Worm (Caenorhabditis elegans): ENCODE data around the gene ifb-2.

Gene ifb-2

DNA sequence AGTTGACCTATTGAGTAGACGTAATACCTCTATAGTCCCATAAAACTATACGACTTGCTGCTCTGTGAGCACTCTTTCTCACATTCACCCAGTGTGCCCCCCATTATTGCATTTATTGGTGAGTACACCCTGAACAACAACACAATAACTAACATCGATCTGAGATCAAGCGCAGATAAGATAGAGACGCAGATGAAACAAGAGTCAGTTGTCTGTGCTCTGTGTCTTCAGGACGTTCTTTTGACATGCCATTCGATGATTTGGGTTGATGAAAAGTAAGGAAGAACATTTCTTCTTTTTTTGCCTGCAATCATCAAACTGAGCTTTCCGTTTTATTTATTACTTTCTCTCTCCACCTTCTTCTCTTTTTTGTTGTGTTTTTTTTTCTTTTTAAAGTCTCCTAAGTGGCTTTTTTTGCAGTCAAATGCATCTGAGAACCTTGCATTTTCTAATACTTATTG lies 40.4 kb downstream of the ifb-2 start, which contains the start of gene lect-2:
Gene lect-2 (plus strand): TSS at position 411 of the 461 bp plus-strand sequence.
- TF ChIP-seq unc-55 (GFP tag; optimal IDR thresholded peaks at IDR 0.05) (peak; percentile 35), fkh-6 (tag; optimal IDR thresholded peaks at IDR 0.05) (no peak)

DNA sequence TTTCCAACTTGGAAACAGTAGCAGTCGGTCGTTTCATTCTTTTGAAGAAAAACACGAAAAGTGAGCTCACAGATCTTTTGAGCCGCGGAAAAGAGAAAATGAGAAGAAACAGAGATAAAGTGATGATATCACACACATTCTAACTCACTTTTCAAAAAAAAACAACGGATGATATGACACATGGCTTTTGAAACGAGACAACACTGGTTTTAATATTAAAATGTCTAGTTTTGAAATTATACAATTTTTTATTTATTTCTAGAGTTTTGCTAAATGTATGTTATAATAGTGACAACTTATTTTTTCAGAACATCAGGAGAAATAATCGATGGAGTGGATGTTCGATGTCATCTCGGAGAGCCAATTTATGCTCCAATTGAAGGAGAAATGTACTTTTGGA lies 42.5 kb downstream of the ifb-2 start, which contains the start of gene K05F1.14:
Gene K05F1.14 (minus strand): TSS at position 101 of the 400 bp plus-strand sequence.
- TF ChIP-seq rnt-1 (tag; optimal IDR thresholded peaks at IDR 0.05) (no peak), ceh-9 (tag; optimal IDR thresholded peaks at IDR 0.05) (no peak), T23F11.4 (GFP tag; optimal IDR thresholded peaks at IDR 0.05) (no peak)

DNA sequence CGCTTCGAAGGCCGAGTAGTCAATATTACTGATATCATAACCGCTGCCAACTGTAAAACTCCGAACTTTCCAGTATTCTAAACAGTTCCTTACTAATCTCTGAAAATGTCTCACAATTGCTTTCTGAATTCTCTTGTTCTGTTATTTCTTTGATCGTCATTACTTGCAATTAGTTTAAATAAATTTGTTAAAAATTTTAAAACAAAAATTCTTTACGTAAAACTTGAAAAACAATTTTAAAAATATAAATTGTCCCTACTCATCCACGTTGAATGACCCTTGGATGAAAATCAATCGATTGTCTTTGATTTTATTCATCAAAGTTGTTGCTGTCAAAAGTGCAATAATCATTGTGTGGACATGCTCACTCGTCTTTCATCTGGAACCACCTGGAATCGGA lies 44.2 kb downstream of the ifb-2 start, which contains the start of gene acdh-8:
Gene acdh-8 (plus strand): TSS at position 301 of the 400 bp plus-strand sequence.
- TF ChIP-seq ttx-3 (tag; optimal IDR thresholded peaks at IDR 0.05) (no peak), sox-2 (GFP tag; IDR thresholded peaks at IDR 0.05) (no peak), unc-42 (tag; optimal IDR thresholded peaks at IDR 0.05) (no peak), pax-1 (tag; optimal IDR thresholded peaks at IDR 0.05) (no peak), unc-86 (tag; optimal IDR thresholded peaks at IDR 0.05) (no peak), pros-1 (tag; optimal IDR thresholded peaks at IDR 0.05) (no peak), pat-9 (tag; optimal IDR thresholded peaks at IDR 0.05) (no peak), ceh-34 (tag; optimal IDR thresholded peaks at IDR 0.05) (no peak), ceh-30 (tag; optimal IDR thresholded peaks at IDR 0.05) (no peak), elt-4 (tag; optimal IDR thresholded peaks at IDR 0.05) (no peak), eyg-1 (tag; optimal IDR thresholded peaks at IDR 0.05) (no peak), mec-3 (tag; optimal IDR thresholded peaks at IDR 0.05; ENCODE audit: borderline replicate concordance) (no peak), che-1 (tag; optimal IDR thresholded peaks at IDR 0.05) (no peak), dmd-4 (tag; optimal IDR thresholded peaks at IDR 0.05; ENCODE audit: borderline replicate concordance) (no peak), madf-2 (tag; optimal IDR thresholded peaks at IDR 0.05) (no peak), Y22D7AL.16 (tag; optimal IDR thresholded peaks at IDR 0.05) (no peak), nhr-11 (tag; optimal IDR thresholded peaks at IDR 0.05) (no peak), ref-2 (tag; optimal IDR thresholded peaks at IDR 0.05) (no peak), sdc-2 (tag; optimal IDR thresholded peaks at IDR 0.05) (no peak), ets-4 (tag; optimal IDR thresholded peaks at IDR 0.05) (no peak)

ce11 chrII:5797348-5797977 lies 47.5 kb downstream of the ifb-2 start, which contains the start of the genes msp-63 and msp-142:
Gene msp-63, minus strand, starts transcription at chrII:5797448.
Gene msp-142, plus strand, starts transcription at chrII:5797927.
- TF ChIP-seq elt-4 (tag; optimal IDR thresholded peaks at IDR 0.05) (no peak), odd-2 (tag; optimal IDR thresholded peaks at IDR 0.05) (no peak)

- TF ChIP-seq pha-4 (tag; optimal IDR thresholded peaks at IDR 0.05), result no peak
- no peak for TF ChIP-seq pha-2 (tag; optimal IDR thresholded peaks at IDR 0.05)
- no peak for TF ChIP-seq fkh-6 (tag; optimal IDR thresholded peaks at IDR 0.05)
- no peak for TF ChIP-seq nhr-232 (tag; optimal IDR thresholded peaks at IDR 0.05)
- TF ChIP-seq ceh-24 (tag; optimal IDR thresholded peaks at IDR 0.05), result no peak
- no peak for TF ChIP-seq ttx-3 (tag; optimal IDR thresholded peaks at IDR 0.05)
- no peak for TF ChIP-seq sox-2 (GFP tag; IDR thresholded peaks at IDR 0.05)
- no peak for TF ChIP-seq fkh-10 (GFP tag; optimal IDR thresholded peaks at IDR 0.05)
- TF ChIP-seq ztf-16 (tag; optimal IDR thresholded peaks at IDR 0.05), result no peak
- TF ChIP-seq zip-5 (tag; optimal IDR thresholded peaks at IDR 0.05), result no peak
- no peak for TF ChIP-seq ceh-34 (tag; optimal IDR thresholded peaks at IDR 0.05)
- no peak for TF ChIP-seq dmd-4 (tag; optimal IDR thresholded peaks at IDR 0.05; ENCODE audit: borderline replicate concordance)
- no peak for TF ChIP-seq unc-55 (GFP tag; optimal IDR thresholded peaks at IDR 0.05)
- no peak for TF ChIP-seq ceh-31 (tag; optimal IDR thresholded peaks at IDR 0.05)
- TF ChIP-seq pros-1 (tag; optimal IDR thresholded peaks at IDR 0.05), result no peak
- no peak for TF ChIP-seq nfya-1 (tag; optimal IDR thresholded peaks at IDR 0.05)
- TF ChIP-seq syd-9 (tag; optimal IDR thresholded peaks at IDR 0.05), result no peak
- TF ChIP-seq sox-4 (tag; optimal IDR thresholded peaks at IDR 0.05), result no peak
- no peak for TF ChIP-seq unc-3 (GFP tag; conservative IDR thresholded peaks at IDR 0.05)
- no peak for TF ChIP-seq unc-3 (tag; optimal IDR thresholded peaks at IDR 0.05)
These were observed 49.6 kb downstream of the ifb-2 start, which contains the start of gene K05F1.8 for ce11 chrII:5799553-5799952. Gene K05F1.8, minus strand, starts transcription at chrII:5799653.
